Fruit fly (Drosophila melanogaster): ENCODE measurements around the gene Gyc32E.
A peak's percentile ranks its signal among the peaks of the same experiment; 100 is the strongest.

Gene Gyc32E

DNA sequence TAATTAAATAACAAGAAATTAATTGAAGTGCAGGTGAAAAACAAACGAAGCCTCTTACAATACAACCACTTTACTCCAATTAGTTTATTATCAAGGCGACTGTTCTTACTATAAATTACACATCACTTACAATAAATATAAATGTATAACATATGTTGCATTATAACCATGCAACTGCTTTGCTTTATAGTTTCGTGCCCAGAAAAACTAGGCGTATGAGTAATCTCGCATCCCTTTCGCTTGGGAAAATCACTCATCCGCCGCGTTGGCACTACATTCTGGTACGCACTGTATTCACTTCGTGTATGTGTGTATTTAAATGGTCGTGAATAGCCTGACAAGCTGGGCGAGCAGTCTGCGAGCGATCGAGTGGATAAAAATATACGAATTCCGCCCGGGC lies 21.0 kb upstream of the Gyc32E start (continued):
- TF ChIP-seq Deaf1 (tag; optimal IDR thresholded peaks at IDR 0.05): peak; percentile 11
- TF ChIP-seq pfk (GFP tag; optimal IDR thresholded peaks at IDR 0.05): no peak
- no peak for TF ChIP-seq dimm (GFP tag; IDR thresholded peaks at IDR 0.05)
- TF ChIP-seq CG14441 (GFP tag; IDR thresholded peaks at IDR 0.05): peak; percentile 48; the same call in 1 of the 2 replicates
- no peak for TF ChIP-seq Antp (GFP tag; optimal IDR thresholded peaks at IDR 0.05)
- TF ChIP-seq CG8359 (GFP tag; optimal IDR thresholded peaks at IDR 0.05; ENCODE audit: borderline replicate concordance): no peak
- no peak for TF ChIP-seq CG8290 (GFP tag; optimal IDR thresholded peaks at IDR 0.05)
- no peak for TF ChIP-seq CG8290 (tag; optimal IDR thresholded peaks at IDR 0.05)
- peak; percentile 41; the same call in 1 of the 2 replicates for TF ChIP-seq CG32532 (GFP tag; IDR thresholded peaks at IDR 0.05)
- TF ChIP-seq lmd (GFP tag; IDR thresholded peaks at IDR 0.05): peak; percentile 13; the same call in 1 of the 2 replicates
- no peak for TF ChIP-seq btn (GFP tag; optimal IDR thresholded peaks at IDR 0.05)
- no peak for TF ChIP-seq CG16815 (GFP tag; optimal IDR thresholded peaks at IDR 0.05)
- no peak for TF ChIP-seq Stat92E (GFP tag; optimal IDR thresholded peaks at IDR 0.05)
- no peak for TF ChIP-seq grn (GFP tag; optimal IDR thresholded peaks at IDR 0.05)
- TF ChIP-seq tgo (GFP tag; IDR thresholded peaks at IDR 0.05): 0 out of 3 replicates have a peak, but pooled peaks have one; percentile 15
- peak; percentile 65 for TF ChIP-seq grau (tag; optimal IDR thresholded peaks at IDR 0.05)
- TF ChIP-seq pb (GFP tag; optimal IDR thresholded peaks at IDR 0.05): no peak
- TF ChIP-seq CG7556 (GFP tag; optimal IDR thresholded peaks at IDR 0.05): peak; percentile 3
- no peak for TF ChIP-seq CG9215 (GFP tag; IDR thresholded peaks at IDR 0.05)
- peak; percentile 27; the same call in 1 of the 2 replicates for TF ChIP-seq gsb (GFP tag; IDR thresholded peaks at IDR 0.05)
- TF ChIP-seq CG1647 (GFP tag; optimal IDR thresholded peaks at IDR 0.05): no peak
- TF ChIP-seq eve (GFP tag; optimal IDR thresholded peaks at IDR 0.05): no peak
- TF ChIP-seq CG13287 (GFP tag; IDR thresholded peaks at IDR 0.05; ENCODE audit: partially characterized antibody): no peak
- TF ChIP-seq CG8924 (tag; optimal IDR thresholded peaks at IDR 0.05): no peak
- TF ChIP-seq CG17612 (GFP tag; IDR thresholded peaks at IDR 0.05): no peak
- TF ChIP-seq pum (GFP tag; optimal IDR thresholded peaks at IDR 0.05): no peak
- TF ChIP-seq Dref (GFP tag; IDR thresholded peaks at IDR 0.05): no peak
- peak; percentile 27 for TF ChIP-seq gem (tag; optimal IDR thresholded peaks at IDR 0.05)
- peak in 1 of 2 experiments; percentile 21 for TF ChIP-seq Hr51 (GFP tag; optimal IDR thresholded peaks at IDR 0.05)
- no peak for TF ChIP-seq CG2202 (tag; optimal IDR thresholded peaks at IDR 0.05)
- no peak for TF ChIP-seq CG4707 (GFP tag; optimal IDR thresholded peaks at IDR 0.05)

DNA sequence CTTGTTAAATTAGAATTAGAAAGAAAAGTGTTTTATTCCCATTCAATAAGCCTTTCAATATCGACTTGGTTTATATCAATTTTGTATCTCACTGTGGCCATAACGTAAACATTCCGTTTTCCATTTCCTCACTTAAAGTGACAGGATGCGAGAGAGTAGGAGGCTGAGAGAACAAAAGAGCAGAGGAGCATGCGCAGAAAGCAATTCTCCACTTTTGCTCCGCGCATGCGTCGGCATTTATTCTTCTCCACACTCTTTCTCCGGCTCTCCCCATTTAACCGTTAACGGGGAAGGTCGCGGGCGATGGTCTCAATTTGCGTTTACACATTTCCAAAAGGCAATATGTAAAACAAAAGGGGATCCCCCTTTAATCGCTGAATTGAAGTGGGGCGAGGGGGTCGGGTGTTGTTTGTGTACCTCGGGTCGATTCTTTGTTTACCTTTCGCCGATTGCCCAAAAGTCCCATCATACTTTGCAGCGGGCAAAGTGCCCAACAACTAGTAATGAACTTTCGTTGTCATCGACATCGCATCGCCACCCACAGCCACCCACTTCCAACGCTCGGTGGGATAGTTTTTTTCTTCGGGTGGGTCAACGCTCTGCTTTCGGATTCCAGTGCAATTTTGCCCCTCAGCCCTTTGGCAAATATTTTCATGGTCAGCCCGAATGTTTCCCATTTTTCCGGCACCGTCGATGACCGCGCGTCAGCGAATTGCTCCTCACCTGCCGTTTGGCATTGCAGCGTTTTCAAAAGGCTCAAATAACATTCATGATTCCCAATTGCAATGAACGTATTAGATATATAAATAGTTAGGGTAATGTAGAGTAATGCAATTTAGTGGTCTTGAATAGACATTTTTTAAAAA lies 20.0 kb upstream of the Gyc32E start:
- TF ChIP-seq so (GFP tag; IDR thresholded peaks at IDR 0.05) (0 out of 3 replicates have a peak, but pooled peaks have one; percentile 20), CG12769 (tag; optimal IDR thresholded peaks at IDR 0.05) (peak; percentile 73), CG14860 (GFP tag; IDR thresholded peaks at IDR 0.05; ENCODE audit: partially characterized antibody) (no peak), CG32767 (GFP tag; IDR thresholded peaks at IDR 0.05) (0 out of 2 replicates have a peak, but pooled peaks have one; percentile 60), Doc3 (GFP tag; IDR thresholded peaks at IDR 0.05; ENCODE audit: partially characterized antibody) (0 out of 3 replicates have a peak, but pooled peaks have one; percentile 10), Fer1 (GFP tag; optimal IDR thresholded peaks at IDR 0.05) (no peak), vvl (GFP tag; IDR thresholded peaks at IDR 0.05) (peak; percentile 35; the same call in 1 of the 2 replicates), crol (GFP tag; IDR thresholded peaks at IDR 0.05) (peak; percentile 83), CG10543 (GFP tag; optimal IDR thresholded peaks at IDR 0.05) (peak; percentile 19), Med (GFP tag) (peak; percentile 42), CG18599 (GFP tag; optimal IDR thresholded peaks at IDR 0.05) (peak; percentile 2), odd (GFP tag; optimal IDR thresholded peaks at IDR 0.05) (no peak), Bdp1 (GFP tag; optimal IDR thresholded peaks at IDR 0.05) (no peak), mirr (GFP tag; optimal IDR thresholded peaks at IDR 0.05) (peak; percentile 9), sd (tag; optimal IDR thresholded peaks at IDR 0.05) (peak; percentile 0), chn (GFP tag; optimal IDR thresholded peaks at IDR 0.05) (no peak), Optix (GFP tag; IDR thresholded peaks at IDR 0.05) (0 out of 3 replicates have a peak, but pooled peaks have one; percentile 28), CG15601 (tag; optimal IDR thresholded peaks at IDR 0.05) (peak; percentile 89), seq (GFP tag; IDR thresholded peaks at IDR 0.05) (peak; percentile 32; the same call in 1 of the 2 replicates)

All from whole organism, embryonic.